Comparison of ENCODE assay signal across 5 fruit fly cellular contexts in genomic region chr2L:5086905-5087522, dm6.
A peak's percentile ranks its signal among the peaks of the same experiment; 100 is the strongest.
TF ChIP-seq lines count a peak whose summit lies in the region.

No protein-coding gene starts in this region.

- peak; percentile 34 for TF ChIP-seq CTCF in whole organism, embryonic (GFP tag; optimal IDR thresholded peaks at IDR 0.05; lab: Kevin White, UChicago)

TF ChIP-seq in whole organism, adult, 20 proteins besides CTCF, POLR2A, EP300 and RAD21 (continues in another document):
- TF ChIP-seq CG11617 (GFP tag; optimal IDR thresholded peaks at IDR 0.05; lab: Kevin White, UChicago), result peak; percentile 35
- no peak for TF ChIP-seq cic (GFP tag; optimal IDR thresholded peaks at IDR 0.05; lab: Kevin White, UChicago)
- peak; percentile 49 for TF ChIP-seq CG14711 (tag; optimal IDR thresholded peaks at IDR 0.05; lab: Kevin White, UChicago)
- TF ChIP-seq kay (GFP tag; lab: Kevin White, UChicago; ENCODE audit: borderline replicate concordance), result peak; percentile 24
- TF ChIP-seq tj (GFP tag; optimal IDR thresholded peaks at IDR 0.05; lab: Kevin White, UChicago), result peak; percentile 9
- no peak for TF ChIP-seq Mnt (GFP tag; optimal IDR thresholded peaks at IDR 0.05; lab: Kevin White, UChicago)
- no peak for TF ChIP-seq CG1620 (GFP tag; optimal IDR thresholded peaks at IDR 0.05; lab: Kevin White, UChicago)
- peak; percentile 30 for TF ChIP-seq Crg-1 (GFP tag; optimal IDR thresholded peaks at IDR 0.05; lab: Kevin White, UChicago)
- no peak for TF ChIP-seq CG12768 (GFP tag; optimal IDR thresholded peaks at IDR 0.05; lab: Kevin White, UChicago)
- peak; percentile 74 for TF ChIP-seq bab1 (GFP tag; optimal IDR thresholded peaks at IDR 0.05; lab: Kevin White, UChicago)
- TF ChIP-seq CG7101 (tag; optimal IDR thresholded peaks at IDR 0.05; lab: Kevin White, UChicago), result peak; percentile 47
- TF ChIP-seq CG7045 (GFP tag; optimal IDR thresholded peaks at IDR 0.05; lab: Kevin White, UChicago), result no peak
- TF ChIP-seq ovo (GFP tag; optimal IDR thresholded peaks at IDR 0.05; lab: Kevin White, UChicago), result no peak
- no peak for TF ChIP-seq toe (GFP tag; optimal IDR thresholded peaks at IDR 0.05; lab: Kevin White, UChicago)
- peak; percentile 35 for TF ChIP-seq Hr96 (GFP tag; optimal IDR thresholded peaks at IDR 0.05; lab: Kevin White, UChicago)
- no peak for TF ChIP-seq cnc (optimal IDR thresholded peaks at IDR 0.05; lab: Kevin White, UChicago)
- TF ChIP-seq Clk (GFP tag; optimal IDR thresholded peaks at IDR 0.05; lab: Kevin White, UChicago), result no peak
- TF ChIP-seq CG33017 (tag; optimal IDR thresholded peaks at IDR 0.05; lab: Kevin White, UChicago), result no peak
- TF ChIP-seq CG5204 (GFP tag; optimal IDR thresholded peaks at IDR 0.05; lab: Kevin White, UChicago), result no peak

TF ChIP-seq in whole organism, embryonic, 481 proteins besides CTCF, POLR2A, EP300 and RAD21 (continues in another document):
- TF ChIP-seq CG8924 (tag; optimal IDR thresholded peaks at IDR 0.05; lab: Kevin White, UChicago) (peak; percentile 86), H2.0 (GFP tag; IDR thresholded peaks at IDR 0.05; lab: Robert Waterston, UW) (peak; percentile 50; the same call in 1 of the 2 replicates), CG14710 (tag; optimal IDR thresholded peaks at IDR 0.05; lab: Kevin White, UChicago) (peak; percentile 72), Myb (GFP tag; optimal IDR thresholded peaks at IDR 0.05; lab: Kevin White, UChicago) (peak; percentile 41), bowl (GFP tag; IDR thresholded peaks at IDR 0.05; lab: Robert Waterston, UW) (peak; percentile 38; the same call in 1 of the 2 replicates), CG2712 (tag; optimal IDR thresholded peaks at IDR 0.05; lab: Kevin White, UChicago) (peak; percentile 83), dysf (GFP tag; IDR thresholded peaks at IDR 0.05; lab: Robert Waterston, UW) (peak; percentile 65), CG13296 (GFP tag; optimal IDR thresholded peaks at IDR 0.05; lab: Kevin White, UChicago) (peak; percentile 85), CG30431 (GFP tag; optimal IDR thresholded peaks at IDR 0.05; lab: Kevin White, UChicago) (peak; percentile 60), CG30403 (GFP tag; optimal IDR thresholded peaks at IDR 0.05; lab: Kevin White, UChicago) (peak; percentile 84), CG10321 (GFP tag; IDR thresholded peaks at IDR 0.05; lab: Robert Waterston, UW) (no peak), vfl (GFP tag; optimal IDR thresholded peaks at IDR 0.05; lab: Kevin White, UChicago) (peak; percentile 36), CG1529 (GFP tag; optimal IDR thresholded peaks at IDR 0.05; lab: Kevin White, UChicago) (peak; percentile 65), CG2199 (GFP tag; IDR thresholded peaks at IDR 0.05; lab: Robert Waterston, UW) (no peak), CG7357 (GFP tag; IDR thresholded peaks at IDR 0.05; lab: Robert Waterston, UW) (peak; percentile 23; the same call in 1 of the 3 replicates), zfh2 (GFP tag; optimal IDR thresholded peaks at IDR 0.05; lab: Kevin White, UChicago) (peak; percentile 57), CG4707 (GFP tag; optimal IDR thresholded peaks at IDR 0.05; lab: Kevin White, UChicago) (peak; percentile 61), zen (tag; optimal IDR thresholded peaks at IDR 0.05; lab: Kevin White, UChicago) (peak; percentile 58)

TF ChIP-seq in whole organism, prepupa, 60 proteins besides CTCF, POLR2A, EP300 and RAD21 (continues in another document):
- TF ChIP-seq CG16779 (tag; optimal IDR thresholded peaks at IDR 0.05; lab: Kevin White, UChicago) (peak; percentile 79), CG11294 (GFP tag; IDR thresholded peaks at IDR 0.05; lab: Robert Waterston, UW) (peak; percentile 57; the same call in 1 of the 2 replicates), Lpt (GFP tag; optimal IDR thresholded peaks at IDR 0.05; lab: Kevin White, UChicago) (peak; percentile 86), CG6792 (GFP tag; optimal IDR thresholded peaks at IDR 0.05; lab: Kevin White, UChicago) (peak; percentile 91), CG6854 (GFP tag; optimal IDR thresholded peaks at IDR 0.05; lab: Kevin White, UChicago) (peak; percentile 84), esn (GFP tag; optimal IDR thresholded peaks at IDR 0.05; lab: Kevin White, UChicago) (peak; percentile 91), Sox15 (GFP tag; optimal IDR thresholded peaks at IDR 0.05; lab: Kevin White, UChicago) (peak; percentile 75), Sox14 (GFP tag; optimal IDR thresholded peaks at IDR 0.05; lab: Kevin White, UChicago) (peak; percentile 86), fd85E (GFP tag; optimal IDR thresholded peaks at IDR 0.05; lab: Kevin White, UChicago) (peak; percentile 68), CG1621 (tag; optimal IDR thresholded peaks at IDR 0.05; lab: Kevin White, UChicago) (peak; percentile 81), CG6163 (GFP tag; IDR thresholded peaks at IDR 0.05; lab: Robert Waterston, UW) (peak; percentile 81), CG9139 (GFP tag; optimal IDR thresholded peaks at IDR 0.05; lab: Kevin White, UChicago) (peak; percentile 78), CG32006 (GFP tag; optimal IDR thresholded peaks at IDR 0.05; lab: Kevin White, UChicago) (peak; percentile 92), svp (GFP tag; lab: Kevin White, UChicago) (peak; percentile 91), ss (GFP tag; optimal IDR thresholded peaks at IDR 0.05; lab: Kevin White, UChicago) (peak; percentile 82 to 91), dsx (GFP tag; optimal IDR thresholded peaks at IDR 0.05; lab: Kevin White, UChicago; ENCODE audit: poor library complexity, severe bottlenecking) (peak; percentile 81), CG8119 (GFP tag; IDR thresholded peaks at IDR 0.05; lab: Robert Waterston, UW) (peak; percentile 85), CG4318 (GFP tag; optimal IDR thresholded peaks at IDR 0.05; lab: Kevin White, UChicago) (peak; percentile 81), dac (GFP tag; optimal IDR thresholded peaks at IDR 0.05; lab: Kevin White, UChicago) (peak; percentile 74)

TF ChIP-seq in whole organism, pupa, 21 proteins besides CTCF, POLR2A, EP300 and RAD21:
- peak; percentile 13 for TF ChIP-seq EcR (GFP tag; optimal IDR thresholded peaks at IDR 0.05; lab: Kevin White, UChicago)
- TF ChIP-seq CG15710 (tag; optimal IDR thresholded peaks at IDR 0.05; lab: Kevin White, UChicago), result peak; percentile 85
- TF ChIP-seq CG4496 (GFP tag; IDR thresholded peaks at IDR 0.05; lab: Robert Waterston, UW), result peak; percentile 81
- peak; percentile 92 for TF ChIP-seq Pif1B (GFP tag; optimal IDR thresholded peaks at IDR 0.05; lab: Kevin White, UChicago)
- TF ChIP-seq Pif1A (GFP tag; optimal IDR thresholded peaks at IDR 0.05; lab: Kevin White, UChicago), result peak; percentile 90
- peak; percentile 86 for TF ChIP-seq CG14655 (GFP tag; optimal IDR thresholded peaks at IDR 0.05; lab: Kevin White, UChicago)
- peak; percentile 62 for TF ChIP-seq CG32121 (GFP tag; IDR thresholded peaks at IDR 0.05; lab: Robert Waterston, UW)
- peak; percentile 71 for TF ChIP-seq CG12605 (GFP tag; IDR thresholded peaks at IDR 0.05; lab: Robert Waterston, UW)
- TF ChIP-seq Ets98B (GFP tag; IDR thresholded peaks at IDR 0.05; lab: Robert Waterston, UW), result peak; percentile 55
- peak; percentile 83 for TF ChIP-seq CG8301 (tag; optimal IDR thresholded peaks at IDR 0.05; lab: Kevin White, UChicago)
- peak; percentile 76 for TF ChIP-seq D1 (tag; optimal IDR thresholded peaks at IDR 0.05; lab: Kevin White, UChicago)
- peak; percentile 81 for TF ChIP-seq CG17806 (tag; optimal IDR thresholded peaks at IDR 0.05; lab: Kevin White, UChicago)
- peak; percentile 69; the same call in 2 of the 3 replicates for TF ChIP-seq fd96Ca (GFP tag; IDR thresholded peaks at IDR 0.05; lab: Robert Waterston, UW)
- peak; percentile 87 for TF ChIP-seq CG8159 (tag; optimal IDR thresholded peaks at IDR 0.05; lab: Kevin White, UChicago)
- peak; percentile 83 for TF ChIP-seq CG9948 (tag; optimal IDR thresholded peaks at IDR 0.05; lab: Kevin White, UChicago)
- peak; percentile 78 for TF ChIP-seq CG34367 (tag; optimal IDR thresholded peaks at IDR 0.05; lab: Kevin White, UChicago)
- TF ChIP-seq gl (tag; optimal IDR thresholded peaks at IDR 0.05; lab: Kevin White, UChicago), result peak; percentile 72
- TF ChIP-seq rn (GFP tag; IDR thresholded peaks at IDR 0.05; lab: Robert Waterston, UW), result no peak
- TF ChIP-seq Snoo (tag; optimal IDR thresholded peaks at IDR 0.05; lab: Kevin White, UChicago), result peak; percentile 84
- peak; percentile 66 for TF ChIP-seq CG13204 (GFP tag; optimal IDR thresholded peaks at IDR 0.05; lab: Kevin White, UChicago)
- no peak for TF ChIP-seq CG10348 (GFP tag; IDR thresholded peaks at IDR 0.05; lab: Robert Waterston, UW)

TF ChIP-seq in whole organism, wandering third instar larva, 38 proteins besides CTCF, POLR2A, EP300 and RAD21 (continues in another document):
- TF ChIP-seq usp (GFP tag; optimal IDR thresholded peaks at IDR 0.05; lab: Kevin White, UChicago), result no peak
- TF ChIP-seq pan (optimal IDR thresholded peaks at IDR 0.05; lab: Kevin White, UChicago), result no peak
- peak; percentile 29 for TF ChIP-seq CG9705 (GFP tag; optimal IDR thresholded peaks at IDR 0.05; lab: Kevin White, UChicago)
- TF ChIP-seq N (GFP tag; optimal IDR thresholded peaks at IDR 0.05; lab: Kevin White, UChicago), result no peak
- no peak for TF ChIP-seq Abd-B (GFP tag; optimal IDR thresholded peaks at IDR 0.05; lab: Kevin White, UChicago)
- TF ChIP-seq Mio (GFP tag; optimal IDR thresholded peaks at IDR 0.05; lab: Kevin White, UChicago), result no peak
- peak; percentile 80 for TF ChIP-seq h (GFP tag; optimal IDR thresholded peaks at IDR 0.05; lab: Kevin White, UChicago)
- TF ChIP-seq woc (GFP tag; optimal IDR thresholded peaks at IDR 0.05; lab: Kevin White, UChicago), result peak; percentile 55
- peak; percentile 41 for TF ChIP-seq brk (GFP tag; optimal IDR thresholded peaks at IDR 0.05; lab: Kevin White, UChicago)
- peak; percentile 20 for TF ChIP-seq CrebA (GFP tag; optimal IDR thresholded peaks at IDR 0.05; lab: Kevin White, UChicago; ENCODE audit: borderline replicate concordance)
- peak; percentile 79 for TF ChIP-seq br (GFP tag; optimal IDR thresholded peaks at IDR 0.05; lab: Kevin White, UChicago)
- TF ChIP-seq Hr83 (GFP tag; optimal IDR thresholded peaks at IDR 0.05; lab: Kevin White, UChicago; ENCODE audit: poor library complexity, severe bottlenecking), result no peak
- TF ChIP-seq Vsx2 (GFP tag; optimal IDR thresholded peaks at IDR 0.05; lab: Kevin White, UChicago; ENCODE audit: partially characterized antibody), result no peak
- peak; percentile 73 for TF ChIP-seq ey (GFP tag; optimal IDR thresholded peaks at IDR 0.05; lab: Kevin White, UChicago)
- TF ChIP-seq fru (GFP tag; optimal IDR thresholded peaks at IDR 0.05; lab: Kevin White, UChicago), result peak; percentile 75
- peak; percentile 49 for TF ChIP-seq Hnf4 (GFP tag; optimal IDR thresholded peaks at IDR 0.05; lab: Kevin White, UChicago)
- TF ChIP-seq tai (GFP tag; optimal IDR thresholded peaks at IDR 0.05; lab: Kevin White, UChicago), result peak; percentile 74
- no peak for TF ChIP-seq jim (GFP tag; optimal IDR thresholded peaks at IDR 0.05; lab: Kevin White, UChicago)
- TF ChIP-seq Hr78 (GFP tag; optimal IDR thresholded peaks at IDR 0.05; lab: Kevin White, UChicago), result no peak
- TF ChIP-seq Myc (optimal IDR thresholded peaks at IDR 0.05; lab: Kevin White, UChicago), result no peak
- TF ChIP-seq Dfd (GFP tag; optimal IDR thresholded peaks at IDR 0.05; lab: Kevin White, UChicago), result no peak
- TF ChIP-seq Jra (GFP tag; optimal IDR thresholded peaks at IDR 0.05; lab: Kevin White, UChicago), result peak; percentile 48
- no peak for TF ChIP-seq GATAd (GFP tag; optimal IDR thresholded peaks at IDR 0.05; lab: Kevin White, UChicago)
